Fruit fly (Drosophila melanogaster) whole organism: ENCODE results near the gene Teh3.

Source experiments
- EcR ChIP-seq, 2 experiments: fragments of >200 bp; optimal IDR thresholded peaks; 2 replicates each; lab custom pipeline; 2017; ENCODE audit warnings: missing biosample characterization in 2 of 2, missing genetic modification characterization in 2 of 2, missing genetic modification reagents in 2 of 2
- psq ChIP-seq: fragments of >200 bp; optimal IDR thresholded peaks from 2 replicates; lab custom pipeline; 2017
- usp ChIP-seq: fragments of >200 bp; optimal IDR thresholded peaks from 2 replicates; lab custom pipeline; 2017; ENCODE audit warnings: missing biosample characterization, missing genetic modification characterization, mixed read lengths

DNA sequence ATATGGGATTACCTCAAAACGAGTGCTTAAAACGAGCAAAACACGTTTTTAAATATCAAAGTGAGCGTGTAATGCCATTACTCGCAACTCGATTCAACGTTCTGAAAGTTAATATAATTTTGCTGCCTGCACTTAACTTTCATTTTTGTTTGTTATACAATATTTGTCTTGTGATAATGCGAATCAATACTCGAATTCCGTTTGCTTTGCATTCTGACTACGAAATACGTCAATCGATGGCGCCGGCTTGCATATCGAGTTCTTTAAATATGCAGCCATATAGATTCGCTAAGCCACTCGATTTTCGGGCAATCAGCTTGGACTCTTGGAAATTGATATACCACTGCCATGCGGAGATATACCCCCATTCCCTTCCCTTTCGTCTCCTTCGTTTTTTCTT lies 36.2 kb upstream of the Teh3 start:
- no peak for TF ChIP-seq EcR (GFP tag; optimal IDR thresholded peaks at IDR 0.05; lab: Kevin White, UChicago)
- TF ChIP-seq usp (GFP tag; lab: Kevin White, UChicago) = no peak
- no peak for TF ChIP-seq psq (lab: Kevin White, UChicago)
